Fruit fly (Drosophila melanogaster) Kc167 (cell line): ENCODE results near the gene Ca-Ma2d.

ENCODE experiments used
- Myc ChIP-seq: fragments of >200 bp; optimal IDR thresholded peaks from 2 replicates; lab custom pipeline; 2017; ENCODE audit warnings: missing external identifiers
- Sin3A ChIP-seq: fragments of >200 bp; optimal IDR thresholded peaks from 2 replicates; lab custom pipeline; 2018; ENCODE audit warnings: missing external identifiers
- insv ChIP-seq: fragments of >200 bp; optimal IDR thresholded peaks from 3 replicates; lab custom pipeline; 2018; ENCODE audit warnings: missing external identifiers
- ttk ChIP-seq: sonication (Bioruptor generic); optimal IDR thresholded peaks from 2 replicates; lab custom pipeline; 2017; ENCODE audit warnings: missing external identifiers

- TF ChIP-seq Myc (lab: Kevin White, UChicago), result no peak
- TF ChIP-seq ttk (lab: Kevin White, UChicago), result no peak
- TF ChIP-seq insv (lab: Kevin White, UChicago), result no peak
- TF ChIP-seq Sin3A (lab: Kevin White, UChicago), result no peak
Observed at dm6 chr2L:16287602-16288392, 56.5 kb downstream of the Ca-Ma2d start, which contains the start of the genes crp and pkaap.
